Fruit fly (Drosophila melanogaster) whole organism, embryonic: ENCODE measurements around the gene Ugt37C2.
A peak's percentile ranks its signal among the peaks of the same experiment; 100 is the strongest.

ENCODE experiments used
- Adf1 ChIP-seq: fragments of 200-800 bp; sonication (Bioruptor generic); IDR thresholded peaks from 2 replicates; pipeline ENCODE4 v1.3.6; 2022; ENCODE audit warnings: missing biosample characterization, missing genetic modification characterization
- B-H2 ChIP-seq: fragments of 200-800 bp; sonication (Bioruptor generic); optimal IDR thresholded peaks from 2 replicates; lab custom pipeline; 2018; ENCODE audit warnings: missing biosample characterization, mild to moderate bottlenecking, missing genetic modification characterization
- CG10274 ChIP-seq: fragments of 200-800 bp; sonication (Bioruptor generic); optimal IDR thresholded peaks from 3 replicates; lab custom pipeline; 2017; ENCODE audit warnings: missing biosample characterization, mild to moderate bottlenecking, missing genetic modification characterization
- CG10462 ChIP-seq: fragments of 200-800 bp; sonication (Bioruptor generic); optimal IDR thresholded peaks from 2 replicates; lab custom pipeline; 2016; ENCODE audit warnings: missing biosample characterization, missing genetic modification characterization
- CG10543 ChIP-seq: fragments of 200-800 bp; sonication (Bioruptor generic); optimal IDR thresholded peaks from 3 replicates; lab custom pipeline; 2017; ENCODE audit warnings: missing biosample characterization, mild to moderate bottlenecking, missing genetic modification characterization, moderate library complexity
- CG1233 ChIP-seq: fragments of 200-800 bp; sonication (Bioruptor generic); optimal IDR thresholded peaks from 4 replicates; lab custom pipeline; 2018; ENCODE audit warnings: missing biosample characterization, mild to moderate bottlenecking, missing genetic modification characterization
- CG12659 ChIP-seq: fragments of 200-800 bp; sonication (Bioruptor generic); optimal IDR thresholded peaks from 3 replicates; lab custom pipeline; 2017; ENCODE audit warnings: mild to moderate bottlenecking, missing biosample characterization, missing genetic modification reagents, missing genetic modification characterization
- CG13287 ChIP-seq: fragments of 200-800 bp; sonication (Bioruptor generic); IDR thresholded peaks from 2 replicates; pipeline ENCODE4 v1.3.6; 2022; ENCODE audit warnings: missing biosample characterization, missing genetic modification characterization; ENCODE audit not compliant: partially characterized antibody
- CG18599 ChIP-seq: fragments of 200-800 bp; sonication (Bioruptor generic); optimal IDR thresholded peaks from 3 replicates; lab custom pipeline; 2017; ENCODE audit warnings: missing biosample characterization, missing genetic modification characterization, mild to moderate bottlenecking, moderate library complexity, missing genetic modification reagents
- CG32772 ChIP-seq: fragments of 200-800 bp; sonication (Bioruptor generic); IDR thresholded peaks from 2 replicates; pipeline ENCODE4 v1.3.6; 2022; ENCODE audit warnings: missing biosample characterization, missing genetic modification characterization
- CG34376 ChIP-seq: fragments of 200-800 bp; sonication (Bioruptor generic); optimal IDR thresholded peaks from 2 replicates; lab custom pipeline; 2018; ENCODE audit warnings: missing biosample characterization, mild to moderate bottlenecking, missing genetic modification characterization
- CG4707 ChIP-seq: fragments of 200-800 bp; sonication (Bioruptor generic); optimal IDR thresholded peaks from 2 replicates; lab custom pipeline; 2018; ENCODE audit warnings: missing biosample characterization, mild to moderate bottlenecking, missing genetic modification characterization, moderate library complexity
- CG5245 ChIP-seq: fragments of 200-800 bp; sonication (Bioruptor generic); optimal IDR thresholded peaks from 3 replicates; lab custom pipeline; 2016; ENCODE audit warnings: missing biosample characterization, missing genetic modification characterization
- CG7271 ChIP-seq: fragments of 200-800 bp; sonication (Bioruptor generic); optimal IDR thresholded peaks from 2 replicates; lab custom pipeline; 2018; ENCODE audit warnings: missing biosample characterization, mild to moderate bottlenecking, missing genetic modification characterization, moderate library complexity
- CG7357 ChIP-seq: fragments of 200-800 bp; sonication (Bioruptor generic); IDR thresholded peaks from 3 replicates; pipeline ENCODE4 v1.3.6; 2022; ENCODE audit warnings: missing biosample characterization, missing genetic modification characterization
- CG8388 ChIP-seq: fragments of 200-800 bp; sonication (Bioruptor generic); optimal IDR thresholded peaks from 2 replicates; lab custom pipeline; 2019; ENCODE audit warnings: missing biosample characterization, mild to moderate bottlenecking, missing genetic modification characterization, moderate library complexity
- Dll ChIP-seq: fragments of 200-800 bp; sonication (Bioruptor generic); IDR thresholded peaks from 4 replicates; pipeline ENCODE4 v1.3.6; 2022; ENCODE audit warnings: missing biosample characterization, missing genetic modification characterization; ENCODE audit not compliant: partially characterized antibody
- HLH54F ChIP-seq: fragments of 200-800 bp; sonication (Bioruptor generic); optimal IDR thresholded peaks from 3 replicates; lab custom pipeline; 2016; ENCODE audit warnings: missing biosample characterization, missing genetic modification characterization
- Hand ChIP-seq: fragments of 200-800 bp; sonication (Bioruptor generic); optimal IDR thresholded peaks from 2 replicates; lab custom pipeline; 2017; ENCODE audit warnings: mild to moderate bottlenecking, missing biosample characterization, missing genetic modification reagents, missing genetic modification characterization
- HmgZ ChIP-seq: fragments of 200-800 bp; sonication (Bioruptor generic); optimal IDR thresholded peaks from 2 replicates; lab custom pipeline; 2018; ENCODE audit warnings: missing biosample characterization, mild to moderate bottlenecking, missing genetic modification characterization
- Pdp1 ChIP-seq, 2 experiments: fragments of 200-800 bp; sonication (Bioruptor generic); optimal IDR thresholded peaks; 3 replicates each; lab custom pipeline; 2016; ENCODE audit warnings: missing biosample characterization in 2 of 2, missing genetic modification characterization in 2 of 2, mild to moderate bottlenecking in 1 of 2, moderate library complexity in 1 of 2
- Stat92E ChIP-seq, 3 experiments: fragments of >200 bp in 2 of 3; fragments of 200-800 bp in 1 of 3; sonication (Bioruptor generic) in 1 of 3; optimal IDR thresholded peaks; 2 replicates each; lab custom pipeline; 2017 to 2019; ENCODE audit warnings: missing biosample characterization in 3 of 3, missing genetic modification characterization in 3 of 3, mild to moderate bottlenecking in 1 of 3, moderate library complexity in 1 of 3
- al ChIP-seq: fragments of 200-800 bp; sonication (Bioruptor generic); IDR thresholded peaks from 2 replicates; pipeline ENCODE4 v1.3.6; 2022; ENCODE audit warnings: missing biosample characterization, missing genetic modification characterization
- ap ChIP-seq: fragments of 200-800 bp; sonication (Bioruptor generic); IDR thresholded peaks from 2 replicates; pipeline ENCODE4 v1.3.6; 2022; ENCODE audit warnings: missing biosample characterization, missing genetic modification characterization
- br ChIP-seq: fragments of >200 bp; optimal IDR thresholded peaks from 2 replicates; lab custom pipeline; 2017
- dati ChIP-seq: fragments of 200-800 bp; sonication (Bioruptor generic); IDR thresholded peaks from 2 replicates; pipeline ENCODE4 v1.3.6; 2022; ENCODE audit warnings: missing biosample characterization, missing genetic modification characterization
- dimm ChIP-seq: fragments of 200-800 bp; sonication (Bioruptor generic); IDR thresholded peaks from 2 replicates; pipeline ENCODE4 v1.3.6; 2022; ENCODE audit warnings: missing biosample characterization, missing genetic modification characterization
- dmrt99B ChIP-seq: fragments of 200-800 bp; sonication (Bioruptor generic); optimal IDR thresholded peaks from 2 replicates; lab custom pipeline; 2018; ENCODE audit warnings: missing biosample characterization, mild to moderate bottlenecking, missing genetic modification characterization, moderate library complexity
- dysf ChIP-seq: fragments of 200-800 bp; sonication (Bioruptor generic); IDR thresholded peaks from 3 replicates; pipeline ENCODE4 v1.3.6; 2022; ENCODE audit warnings: missing biosample characterization, missing genetic modification characterization
- ewg ChIP-seq: fragments of 200-800 bp; sonication (Bioruptor generic); optimal IDR thresholded peaks from 3 replicates; lab custom pipeline; 2017; ENCODE audit warnings: mild to moderate bottlenecking, missing biosample characterization, missing genetic modification reagents, missing genetic modification characterization
- gem ChIP-seq: fragments of 200-800 bp; sonication (Bioruptor generic); optimal IDR thresholded peaks from 2 replicates; lab custom pipeline; 2019; ENCODE audit warnings: missing biosample characterization, mild to moderate bottlenecking, missing genetic modification characterization, moderate library complexity
- gt ChIP-seq: fragments of 200-800 bp; sonication (Bioruptor generic); IDR thresholded peaks from 2 replicates; pipeline ENCODE4 v1.3.6; 2022; ENCODE audit warnings: missing biosample characterization, missing genetic modification characterization
- hb ChIP-seq: fragments of 200-800 bp; sonication (Bioruptor generic); IDR thresholded peaks from 3 replicates; pipeline ENCODE4 v1.3.6; 2022; ENCODE audit warnings: missing biosample characterization, missing genetic modification characterization; ENCODE audit not compliant: partially characterized antibody
- hkb ChIP-seq, 2 experiments: fragments of 200-800 bp in 1 of 2; fragments of >200 bp in 1 of 2; sonication (Bioruptor generic) in 1 of 2; IDR thresholded peaks in 1 of 2; optimal IDR thresholded peaks in 1 of 2; 2 replicates each; pipeline versions ENCODE4 v1.3.6 to Lab custom; 2017 to 2022; ENCODE audit warnings: missing biosample characterization in 1 of 2, missing genetic modification characterization in 1 of 2
- insv ChIP-seq, 2 experiments: fragments of 200-800 bp; sonication (Bioruptor generic); optimal IDR thresholded peaks; 3 replicates each; lab custom pipeline; 2016 to 2018; ENCODE audit warnings: missing biosample characterization in 2 of 2, missing genetic modification characterization in 2 of 2
- lov ChIP-seq, 2 experiments: fragments of 200-800 bp in 1 of 2; fragments of >200 bp in 1 of 2; sonication (Bioruptor generic) in 1 of 2; IDR thresholded peaks in 1 of 2; optimal IDR thresholded peaks in 1 of 2; 2 replicates in 1 of 2; 3 replicates in 1 of 2; pipeline versions ENCODE4 v1.3.6 to Lab custom; 2017 to 2022; ENCODE audit warnings: missing biosample characterization in 1 of 2, missing genetic modification characterization in 1 of 2
- mirr ChIP-seq: fragments of 200-800 bp; sonication (Bioruptor generic); optimal IDR thresholded peaks from 3 replicates; lab custom pipeline; 2018; ENCODE audit warnings: missing biosample characterization, mild to moderate bottlenecking, missing genetic modification characterization
- oc ChIP-seq: fragments of 200-800 bp; sonication (Bioruptor generic); optimal IDR thresholded peaks from 2 replicates; lab custom pipeline; 2018; ENCODE audit warnings: missing biosample characterization, mild to moderate bottlenecking, missing genetic modification characterization, moderate library complexity
- pfk ChIP-seq: fragments of 200-800 bp; sonication (Bioruptor generic); optimal IDR thresholded peaks from 2 replicates; lab custom pipeline; 2018; ENCODE audit warnings: missing biosample characterization, mild to moderate bottlenecking, missing genetic modification characterization, moderate library complexity
- pzg ChIP-seq: fragments of 200-800 bp; sonication (Bioruptor generic); optimal IDR thresholded peaks from 3 replicates; lab custom pipeline; 2018; ENCODE audit warnings: missing biosample characterization, mild to moderate bottlenecking, missing genetic modification characterization, moderate library complexity
- sd ChIP-seq: fragments of 200-800 bp; sonication (Bioruptor generic); optimal IDR thresholded peaks from 3 replicates; lab custom pipeline; 2018; ENCODE audit warnings: missing biosample characterization, mild to moderate bottlenecking, missing genetic modification characterization, moderate library complexity
- sens-2 ChIP-seq: fragments of 200-800 bp; sonication (Bioruptor generic); IDR thresholded peaks from 2 replicates; pipeline ENCODE4 v1.3.6; 2022; ENCODE audit warnings: missing biosample characterization, missing genetic modification characterization
- shn ChIP-seq: fragments of 200-800 bp; sonication (Bioruptor generic); optimal IDR thresholded peaks from 3 replicates; lab custom pipeline; 2016; ENCODE audit warnings: missing biosample characterization, missing genetic modification characterization
- slou ChIP-seq: fragments of 200-800 bp; sonication (Bioruptor generic); optimal IDR thresholded peaks from 3 replicates; lab custom pipeline; 2016; ENCODE audit warnings: missing biosample characterization, missing genetic modification characterization
- sna ChIP-seq: fragments of 200-800 bp; sonication (Bioruptor generic); IDR thresholded peaks from 2 replicates; pipeline ENCODE4 v1.3.6; 2022; ENCODE audit warnings: missing biosample characterization, missing genetic modification characterization; ENCODE audit not compliant: partially characterized antibody
- sug ChIP-seq: fragments of 200-800 bp; optimal IDR thresholded peaks from 2 replicates; lab custom pipeline; 2019; ENCODE audit warnings: missing biosample characterization, mild to moderate bottlenecking, missing genetic modification characterization, moderate library complexity
- unpg ChIP-seq: fragments of 200-800 bp; sonication (Bioruptor generic); optimal IDR thresholded peaks from 3 replicates; lab custom pipeline; 2018; ENCODE audit warnings: missing biosample characterization, mild to moderate bottlenecking, missing genetic modification characterization, moderate library complexity
- vnd ChIP-seq: fragments of 200-800 bp; sonication (Bioruptor generic); IDR thresholded peaks from 3 replicates; pipeline ENCODE4 v1.3.6; 2022; ENCODE audit warnings: missing biosample characterization, missing genetic modification characterization; ENCODE audit not compliant: partially characterized antibody
- yki ChIP-seq: fragments of >200 bp; optimal IDR thresholded peaks from 3 replicates; lab custom pipeline; 2018

The Ugt37C2 gene

dm6 chr2L:16790671-16791270 is 3.2 kb upstream of the Ugt37C2 start, which contains the start of gene Cyt-b5-r (continued):
- TF ChIP-seq gt (GFP tag; lab: Robert Waterston, UW) (no peak), Pdp1 (GFP tag; optimal IDR thresholded peaks at IDR 0.05; lab: Kevin White, UChicago) (peak in 1 of 2 experiments; percentile 98), Stat92E (GFP tag; optimal IDR thresholded peaks at IDR 0.05; lab: Kevin White, UChicago) (no peak), CG13287 (GFP tag; lab: Robert Waterston, UW) (no peak), CG1233 (GFP tag; lab: Kevin White, UChicago) (peak; percentile 55), br (no peak), sens-2 (0 out of 2 replicates have a peak, but pooled peaks have one; percentile 6), sd (tag; lab: Kevin White, UChicago) (peak; percentile 58), insv (GFP tag; optimal IDR thresholded peaks at IDR 0.05; lab: Kevin White, UChicago) (no peak), Hand (peak; percentile 26), CG8388 (GFP tag; lab: Kevin White, UChicago) (no peak), CG34376 (GFP tag; lab: Kevin White, UChicago) (peak; percentile 96), Adf1 (GFP tag; lab: Robert Waterston, UW) (peak; percentile 77), al (GFP tag; lab: Robert Waterston, UW) (no peak), unpg (GFP tag; lab: Kevin White, UChicago) (no peak), CG10274 (GFP tag; lab: Kevin White, UChicago) (no peak), HmgZ (tag; lab: Kevin White, UChicago) (peak; percentile 33), sug (tag; lab: Kevin White, UChicago) (peak; percentile 100), vnd (GFP tag; lab: Robert Waterston, UW) (no peak), CG4707 (no peak), mirr (GFP tag; lab: Kevin White, UChicago) (peak; percentile 91), CG7357 (no peak), dysf (GFP tag; lab: Robert Waterston, UW) (no peak), oc (no peak), yki (lab: Kevin White, UChicago) (no peak), sna (GFP tag; lab: Robert Waterston, UW) (no peak), hb (GFP tag; lab: Robert Waterston, UW) (no peak), shn (GFP tag; lab: Kevin White, UChicago) (no peak), CG7271 (tag; lab: Kevin White, UChicago) (no peak), dmrt99B (tag; lab: Kevin White, UChicago) (no peak), CG10543 (GFP tag; lab: Kevin White, UChicago) (peak; percentile 89), ap (GFP tag; lab: Robert Waterston, UW) (no peak), ewg (no peak), CG18599 (peak; percentile 2), slou (GFP tag; lab: Kevin White, UChicago) (no peak), dimm (GFP tag; lab: Robert Waterston, UW) (no peak), Dll (GFP tag; lab: Robert Waterston, UW) (no peak), CG12659 (no peak), pzg (no peak), B-H2 (GFP tag; lab: Kevin White, UChicago) (peak; percentile 34), hkb (optimal IDR thresholded peaks at IDR 0.05; lab: Kevin White, UChicago) (no peak), hkb (GFP tag; IDR thresholded peaks at IDR 0.05; lab: Robert Waterston, UW) (no peak), CG5245 (GFP tag; lab: Kevin White, UChicago) (no peak), lov (optimal IDR thresholded peaks at IDR 0.05; lab: Kevin White, UChicago) (no peak), lov (GFP tag; IDR thresholded peaks at IDR 0.05; lab: Robert Waterston, UW) (no peak), gem (no peak), CG10462 (no peak), dati (no peak), HLH54F (no peak), CG32772 (GFP tag; lab: Robert Waterston, UW) (no peak), pfk (GFP tag; lab: Kevin White, UChicago) (no peak)
